Fruit fly (Drosophila melanogaster) whole organism, embryonic: ENCODE results near the gene phol.

Experiments
- BEAF-32 ChIP-seq: fragments of 200-800 bp; sonication (Bioruptor generic); optimal IDR thresholded peaks from 3 replicates; lab custom pipeline; 2017; ENCODE audit warnings: missing biosample characterization, missing genetic modification characterization, mild to moderate bottlenecking, moderate library complexity, missing genetic modification reagents
- CG11247 ChIP-seq: fragments of 200-800 bp; sonication (Bioruptor generic); IDR thresholded peaks from 2 replicates; pipeline ENCODE4 v1.3.6; 2022; ENCODE audit warnings: missing biosample characterization, missing genetic modification characterization
- CG12659 ChIP-seq: fragments of 200-800 bp; sonication (Bioruptor generic); optimal IDR thresholded peaks from 3 replicates; lab custom pipeline; 2017; ENCODE audit warnings: mild to moderate bottlenecking, missing biosample characterization, missing genetic modification reagents, missing genetic modification characterization
- CG14667 ChIP-seq: fragments of 200-800 bp; sonication (Bioruptor generic); IDR thresholded peaks from 2 replicates; pipeline ENCODE4 v1.3.6; 2022; ENCODE audit warnings: missing biosample characterization, missing genetic modification characterization
- CG2116 ChIP-seq: fragments of 200-800 bp; sonication (Bioruptor generic); optimal IDR thresholded peaks from 3 replicates; lab custom pipeline; 2018; ENCODE audit warnings: missing biosample characterization, mild to moderate bottlenecking, missing genetic modification characterization
- CG31365 ChIP-seq: fragments of 200-800 bp; sonication (Bioruptor generic); optimal IDR thresholded peaks from 2 replicates; lab custom pipeline; 2018; ENCODE audit warnings: missing biosample characterization, mild to moderate bottlenecking, missing genetic modification characterization
- CG6254 ChIP-seq: fragments of 200-800 bp; sonication (Bioruptor generic); optimal IDR thresholded peaks from 3 replicates; lab custom pipeline; 2017; ENCODE audit warnings: mild to moderate bottlenecking, missing biosample characterization, missing genetic modification reagents, missing genetic modification characterization
- CG6689 ChIP-seq: fragments of 200-800 bp; sonication (Bioruptor generic); IDR thresholded peaks from 2 replicates; pipeline ENCODE4 v1.3.6; 2022; ENCODE audit warnings: missing biosample characterization, missing genetic modification characterization
- CG7963 ChIP-seq: fragments of 200-800 bp; sonication (Bioruptor generic); IDR thresholded peaks from 3 replicates; pipeline ENCODE4 v1.3.6; 2022; ENCODE audit warnings: missing biosample characterization, missing genetic modification characterization; ENCODE audit not compliant: partially characterized antibody
- CG8765 ChIP-seq: fragments of 200-800 bp; sonication (Bioruptor generic); IDR thresholded peaks from 2 replicates; pipeline ENCODE4 v1.3.6; 2022; ENCODE audit warnings: missing biosample characterization, missing genetic modification characterization
- Drgx ChIP-seq: fragments of 200-800 bp; sonication (Bioruptor generic); IDR thresholded peaks from 2 replicates; pipeline ENCODE4 v1.3.6; 2022; ENCODE audit warnings: missing biosample characterization, missing genetic modification characterization
- E2f1 ChIP-seq: fragments of 200-800 bp; sonication (Bioruptor generic); IDR thresholded peaks from 2 replicates; pipeline ENCODE4 v1.3.6; 2022; ENCODE audit warnings: missing biosample characterization, missing genetic modification characterization
- Fer3 ChIP-seq: fragments of 200-800 bp; sonication (Bioruptor generic); optimal IDR thresholded peaks from 2 replicates; lab custom pipeline; 2018; ENCODE audit warnings: missing biosample characterization, mild to moderate bottlenecking, missing genetic modification characterization, moderate library complexity
- HHEX ChIP-seq: fragments of 200-800 bp; sonication (Bioruptor generic); optimal IDR thresholded peaks from 3 replicates; lab custom pipeline; 2017; ENCODE audit warnings: missing biosample characterization, mild to moderate bottlenecking, missing genetic modification characterization, missing genetic modification reagents
- HLHmδ ChIP-seq: fragments of 200-800 bp; sonication (Bioruptor generic); optimal IDR thresholded peaks from 2 replicates; lab custom pipeline; 2018; ENCODE audit warnings: missing biosample characterization, mild to moderate bottlenecking, missing genetic modification characterization, moderate library complexity
- Hey ChIP-seq: fragments of 200-800 bp; sonication (Bioruptor generic); optimal IDR thresholded peaks from 3 replicates; lab custom pipeline; 2018; ENCODE audit warnings: missing biosample characterization, mild to moderate bottlenecking, missing genetic modification characterization
- Kr ChIP-seq: fragments of 200-800 bp; sonication (Bioruptor generic); optimal IDR thresholded peaks from 2 replicates; lab custom pipeline; 2017; ENCODE audit warnings: missing biosample characterization, mild to moderate bottlenecking, missing genetic modification characterization
- Max ChIP-seq: fragments of 200-800 bp; sonication (Bioruptor generic); optimal IDR thresholded peaks from 2 replicates; lab custom pipeline; 2016; ENCODE audit warnings: missing biosample characterization, mild to moderate bottlenecking, missing genetic modification characterization
- PHDP ChIP-seq: fragments of 200-800 bp; sonication (Bioruptor generic); optimal IDR thresholded peaks from 3 replicates; lab custom pipeline; 2018; ENCODE audit warnings: missing biosample characterization, mild to moderate bottlenecking, missing genetic modification characterization, moderate library complexity
- Poxn ChIP-seq: fragments of 200-800 bp; sonication (Bioruptor generic); IDR thresholded peaks from 2 replicates; pipeline ENCODE4 v1.3.6; 2022; ENCODE audit warnings: missing biosample characterization, missing genetic modification characterization
- Scr ChIP-seq: fragments of 200-800 bp; sonication (Bioruptor generic); IDR thresholded peaks from 2 replicates; pipeline ENCODE4 v1.3.6; 2022; ENCODE audit warnings: missing biosample characterization, missing genetic modification characterization; ENCODE audit not compliant: partially characterized antibody
- Six4 ChIP-seq: fragments of 200-800 bp; sonication (Bioruptor generic); optimal IDR thresholded peaks from 2 replicates; lab custom pipeline; 2016; ENCODE audit warnings: missing biosample characterization, missing genetic modification characterization
- Stat92E ChIP-seq, 3 experiments: fragments of >200 bp in 2 of 3; fragments of 200-800 bp in 1 of 3; sonication (Bioruptor generic) in 1 of 3; optimal IDR thresholded peaks; 2 replicates each; lab custom pipeline; 2017 to 2019; ENCODE audit warnings: missing biosample characterization in 3 of 3, missing genetic modification characterization in 3 of 3, mild to moderate bottlenecking in 1 of 3, moderate library complexity in 1 of 3
- TFAM ChIP-seq: fragments of 200-800 bp; sonication (Bioruptor generic); optimal IDR thresholded peaks from 2 replicates; lab custom pipeline; 2017; ENCODE audit warnings: missing biosample characterization, missing genetic modification characterization, inconsistent platforms
- Taf1 ChIP-seq: fragments of 200-800 bp; sonication (Bioruptor generic); IDR thresholded peaks from 2 replicates; pipeline ENCODE4 v1.3.6; 2022; ENCODE audit warnings: missing biosample characterization, missing genetic modification characterization
- ase ChIP-seq: fragments of 200-800 bp; sonication (Bioruptor generic); IDR thresholded peaks from 3 replicates; pipeline ENCODE4 v1.3.6; 2022; ENCODE audit warnings: missing biosample characterization, missing genetic modification characterization
- btn ChIP-seq: fragments of 200-800 bp; sonication (Bioruptor generic); optimal IDR thresholded peaks from 2 replicates; lab custom pipeline; 2016; ENCODE audit warnings: missing biosample characterization, missing genetic modification characterization
- chif ChIP-seq, 2 experiments: fragments of 200-800 bp; sonication (Bioruptor generic); optimal IDR thresholded peaks; 3 replicates each; lab custom pipeline; 2016; ENCODE audit warnings: missing biosample characterization in 2 of 2, missing genetic modification characterization in 2 of 2
- croc ChIP-seq: fragments of 200-800 bp; sonication (Bioruptor generic); conservative IDR thresholded peaks from 3 replicates; pipeline ENCODE4 v1.3.6; 2022; ENCODE audit warnings: missing biosample characterization, missing genetic modification characterization
- crol ChIP-seq: fragments of 200-800 bp; sonication (Bioruptor generic); IDR thresholded peaks from 2 replicates; pipeline ENCODE4 v1.3.6; 2022; ENCODE audit warnings: missing biosample characterization, missing genetic modification characterization
- danr ChIP-seq: fragments of 200-800 bp; sonication (Bioruptor generic); IDR thresholded peaks from 2 replicates; pipeline ENCODE4 v1.3.6; 2022; ENCODE audit warnings: missing biosample characterization, missing genetic modification characterization
- dpn ChIP-seq, 2 experiments: fragments of 200-800 bp; sonication (Bioruptor generic); optimal IDR thresholded peaks; 3 replicates each; lab custom pipeline; 2016; ENCODE audit warnings: missing biosample characterization in 2 of 2, missing genetic modification characterization in 2 of 2
- eyg ChIP-seq: fragments of 200-800 bp; sonication (Bioruptor generic); optimal IDR thresholded peaks from 3 replicates; lab custom pipeline; 2016; ENCODE audit warnings: missing biosample characterization, missing genetic modification characterization
- gfzf ChIP-seq: fragments of 200-800 bp; sonication (Bioruptor generic); optimal IDR thresholded peaks from 2 replicates; lab custom pipeline; 2016; ENCODE audit warnings: missing biosample characterization, mild to moderate bottlenecking, missing genetic modification characterization, moderate library complexity
- lab ChIP-seq: fragments of 200-800 bp; sonication (Bioruptor generic); optimal IDR thresholded peaks from 3 replicates; lab custom pipeline; 2017; ENCODE audit warnings: missing biosample characterization, missing genetic modification characterization, mild to moderate bottlenecking, moderate library complexity, missing genetic modification reagents
- lilli ChIP-seq: fragments of 200-800 bp; sonication (Bioruptor generic); optimal IDR thresholded peaks from 3 replicates; lab custom pipeline; 2016; ENCODE audit warnings: missing biosample characterization, missing genetic modification characterization
- nerfin-1 ChIP-seq: fragments of 200-800 bp; sonication (Bioruptor generic); optimal IDR thresholded peaks from 3 replicates; lab custom pipeline; 2019; ENCODE audit warnings: missing biosample characterization, mild to moderate bottlenecking, missing genetic modification characterization, moderate library complexity
- nom ChIP-seq: fragments of 200-800 bp; sonication (Bioruptor generic); optimal IDR thresholded peaks from 2 replicates; lab custom pipeline; 2017; ENCODE audit warnings: missing biosample characterization, missing genetic modification characterization, mild to moderate bottlenecking, moderate library complexity, missing genetic modification reagents
- oc ChIP-seq: fragments of 200-800 bp; sonication (Bioruptor generic); optimal IDR thresholded peaks from 2 replicates; lab custom pipeline; 2018; ENCODE audit warnings: missing biosample characterization, mild to moderate bottlenecking, missing genetic modification characterization, moderate library complexity
- pan ChIP-seq, 4 experiments: fragments of >200 bp in 3 of 4; fragments of 200-800 bp in 1 of 4; sonication (Bioruptor generic) in 1 of 4; optimal IDR thresholded peaks in 3 of 4; IDR thresholded peaks in 1 of 4; 2 replicates each; pipeline versions ENCODE4 v1.3.6 to Lab custom; 2017 to 2022; ENCODE audit warnings: missing biosample characterization in 2 of 4, missing genetic modification characterization in 2 of 4, mixed read lengths in 1 of 4
- psq ChIP-seq: fragments of 200-800 bp; sonication (Bioruptor generic); optimal IDR thresholded peaks from 2 replicates; lab custom pipeline; 2017; ENCODE audit warnings: missing biosample characterization, missing genetic modification characterization
- pzg ChIP-seq: fragments of 200-800 bp; sonication (Bioruptor generic); optimal IDR thresholded peaks from 3 replicates; lab custom pipeline; 2018; ENCODE audit warnings: missing biosample characterization, mild to moderate bottlenecking, missing genetic modification characterization, moderate library complexity
- schlank ChIP-seq: fragments of 200-800 bp; sonication (Bioruptor generic); optimal IDR thresholded peaks from 2 replicates; lab custom pipeline; 2018; ENCODE audit warnings: missing biosample characterization, mild to moderate bottlenecking, missing genetic modification characterization
- stc ChIP-seq: fragments of 200-800 bp; sonication (Bioruptor generic); IDR thresholded peaks from 2 replicates; pipeline ENCODE4 v1.3.6; 2022; ENCODE audit warnings: missing biosample characterization, missing genetic modification characterization
- ttk ChIP-seq: fragments of 200-800 bp; sonication (Bioruptor generic); IDR thresholded peaks from 2 replicates; pipeline ENCODE4 v2.1.2; 2022; ENCODE audit warnings: missing biosample characterization, missing genetic modification characterization
- zf30C ChIP-seq: fragments of 200-800 bp; sonication (Bioruptor generic); optimal IDR thresholded peaks from 3 replicates; lab custom pipeline; 2018; ENCODE audit warnings: missing biosample characterization, mild to moderate bottlenecking, missing genetic modification characterization
- zfh1 ChIP-seq: fragments of 200-800 bp; sonication (Bioruptor generic); IDR thresholded peaks from 3 replicates; pipeline ENCODE4 v1.3.6; 2022; ENCODE audit warnings: missing biosample characterization, missing genetic modification characterization

The phol gene

dm6 chr3L:9460775-9461491, 4.9 kb upstream of the phol start, which contains the start of the genes CG3434 and CG44838 (continued):
- TF ChIP-seq CG11247 (GFP tag; lab: Robert Waterston, UW), result peak; percentile 62; the same call in 1 of the 2 replicates
- TF ChIP-seq oc, result peak; percentile 49
- TF ChIP-seq Stat92E (GFP tag; optimal IDR thresholded peaks at IDR 0.05; lab: Kevin White, UChicago), result peak in 1 of 3 experiments; percentile 54
- TF ChIP-seq psq (GFP tag; lab: Kevin White, UChicago), result peak; percentile 77
- TF ChIP-seq chif (GFP tag; optimal IDR thresholded peaks at IDR 0.05; lab: Kevin White, UChicago), result peak; percentile 58 to 78
- peak; percentile 90 for TF ChIP-seq CG12659 (GFP tag; lab: Kevin White, UChicago)
- TF ChIP-seq CG2116, result peak; percentile 88
- TF ChIP-seq dpn (GFP tag; optimal IDR thresholded peaks at IDR 0.05; lab: Kevin White, UChicago), result peak; percentile 74 to 84
- peak; percentile 64 for TF ChIP-seq CG8765
- TF ChIP-seq croc, result peak; percentile 55; the same call in 1 of the 3 replicates
- peak; percentile 81 for TF ChIP-seq PHDP (tag; lab: Kevin White, UChicago)
- TF ChIP-seq nom (GFP tag; lab: Kevin White, UChicago), result peak; percentile 51
- peak; percentile 90 for TF ChIP-seq lilli (GFP tag; lab: Kevin White, UChicago)
- TF ChIP-seq pzg (GFP tag; lab: Kevin White, UChicago), result peak; percentile 48
- peak; percentile 88 for TF ChIP-seq Max
- no peak for TF ChIP-seq HLHmδ (GFP tag; lab: Kevin White, UChicago)
- peak; percentile 58 for TF ChIP-seq Drgx (GFP tag; lab: Robert Waterston, UW)
- TF ChIP-seq lab (GFP tag; lab: Kevin White, UChicago), result peak; percentile 85
- peak; percentile 71 for TF ChIP-seq Fer3 (tag; lab: Kevin White, UChicago)
- no peak for TF ChIP-seq eyg (GFP tag; lab: Kevin White, UChicago)
- TF ChIP-seq BEAF-32 (GFP tag; lab: Kevin White, UChicago), result peak; percentile 38
- peak; percentile 73 for TF ChIP-seq ase (GFP tag; lab: Robert Waterston, UW)

dm6 chr3L:9457619-9458092, 1.6 kb upstream of the phol start, which contains the start of gene CG3437:
Gene CG3437, minus strand, starts transcription at chr3L:9457669.
- TF ChIP-seq CG6689, result peak; percentile 99
- TF ChIP-seq gfzf (GFP tag; lab: Kevin White, UChicago), result peak; percentile 39
- peak; percentile 99 for TF ChIP-seq E2f1 (GFP tag; lab: Robert Waterston, UW)
- TF ChIP-seq Six4 (GFP tag; lab: Kevin White, UChicago), result peak; percentile 97
- TF ChIP-seq Hey, result peak; percentile 94
- peak; percentile 99 for TF ChIP-seq ttk (GFP tag; lab: Robert Waterston, UW)
- peak; percentile 99 for TF ChIP-seq stc (GFP tag; lab: Robert Waterston, UW)
- peak; percentile 99 for TF ChIP-seq CG14667 (GFP tag; lab: Robert Waterston, UW)
- TF ChIP-seq pan (optimal IDR thresholded peaks at IDR 0.05; lab: Kevin White, UChicago), result no peak
- peak in 1 of 2 experiments; percentile 99 for TF ChIP-seq pan (GFP tag; optimal IDR thresholded peaks at IDR 0.05 in 1 of 2, IDR thresholded peaks at IDR 0.05 in 1 of 2)
- TF ChIP-seq CG6254 (GFP tag; lab: Kevin White, UChicago), result peak; percentile 96
- peak; percentile 96 for TF ChIP-seq schlank (tag; lab: Kevin White, UChicago)
- peak; percentile 85 for TF ChIP-seq crol (GFP tag; lab: Robert Waterston, UW)
- TF ChIP-seq TFAM (GFP tag; lab: Kevin White, UChicago), result peak; percentile 94
- peak; percentile 99 for TF ChIP-seq danr (GFP tag; lab: Robert Waterston, UW)
- TF ChIP-seq Scr (GFP tag; lab: Robert Waterston, UW), result peak; percentile 29; the same call in 1 of the 2 replicates
- TF ChIP-seq CG7963 (GFP tag; lab: Robert Waterston, UW), result no peak
- peak; percentile 40 for TF ChIP-seq zf30C (GFP tag; lab: Kevin White, UChicago)
- peak; percentile 97 for TF ChIP-seq btn (GFP tag; lab: Kevin White, UChicago)
- TF ChIP-seq Poxn (GFP tag; lab: Robert Waterston, UW), result peak; percentile 96
- peak; percentile 93 for TF ChIP-seq CG31365 (tag; lab: Kevin White, UChicago)
- TF ChIP-seq zfh1 (GFP tag; lab: Robert Waterston, UW), result peak; percentile 100
- peak; percentile 99 for TF ChIP-seq HHEX (GFP tag; lab: Kevin White, UChicago)
- TF ChIP-seq Taf1 (GFP tag; lab: Robert Waterston, UW), result peak; percentile 97
- TF ChIP-seq Kr (GFP tag; lab: Kevin White, UChicago), result peak; percentile 71
- peak; percentile 98 for TF ChIP-seq nerfin-1 (tag; lab: Kevin White, UChicago)
